Worm (Caenorhabditis elegans): ENCODE measurements around the gene lgc-10.

DNA sequence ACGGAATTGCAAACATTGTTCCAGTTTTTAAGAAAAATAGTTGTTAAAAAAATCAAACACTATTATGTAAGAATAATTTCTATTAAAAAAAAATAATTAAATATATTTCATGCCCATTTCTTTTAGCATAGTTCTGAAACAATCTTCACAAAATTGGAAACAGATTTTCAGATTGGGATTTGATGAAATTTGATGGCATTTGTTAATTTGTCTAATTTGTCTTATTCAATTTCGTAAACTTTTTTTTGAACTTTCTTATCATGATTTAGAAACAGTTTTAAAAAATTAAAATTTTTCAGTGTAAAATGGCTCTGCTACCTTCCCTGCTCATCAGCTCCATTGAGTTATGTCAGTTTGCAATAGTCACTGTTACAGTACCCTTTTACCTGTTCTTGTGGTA is 52.5 kb downstream of the lgc-10 start, which contains the start of gene srv-13:
- TF ChIP-seq pqm-1 (tag; optimal IDR thresholded peaks at IDR 0.05) (no peak), K09A11.1 (tag; optimal IDR thresholded peaks at IDR 0.05; ENCODE audit: insufficient read depth) (no peak), ceh-30 (tag; optimal IDR thresholded peaks at IDR 0.05) (no peak), dmd-4 (tag; optimal IDR thresholded peaks at IDR 0.05; ENCODE audit: borderline replicate concordance) (no peak), pha-4 (tag; optimal IDR thresholded peaks at IDR 0.05) (no peak), hlh-13 (GFP tag; optimal IDR thresholded peaks at IDR 0.05) (no peak), unc-3 (GFP tag; conservative IDR thresholded peaks at IDR 0.05) (no peak), unc-3 (tag; optimal IDR thresholded peaks at IDR 0.05) (no peak), ceh-19 (GFP tag; optimal IDR thresholded peaks at IDR 0.05) (no peak), lin-11 (tag; optimal IDR thresholded peaks at IDR 0.05) (no peak), ceh-9 (tag; optimal IDR thresholded peaks at IDR 0.05) (no peak), tbx-2 (tag; optimal IDR thresholded peaks at IDR 0.05) (no peak)

Data from whole organism, late embryonic.